Fruit fly (Drosophila melanogaster): ENCODE data around the gene CG33635.

DNA sequence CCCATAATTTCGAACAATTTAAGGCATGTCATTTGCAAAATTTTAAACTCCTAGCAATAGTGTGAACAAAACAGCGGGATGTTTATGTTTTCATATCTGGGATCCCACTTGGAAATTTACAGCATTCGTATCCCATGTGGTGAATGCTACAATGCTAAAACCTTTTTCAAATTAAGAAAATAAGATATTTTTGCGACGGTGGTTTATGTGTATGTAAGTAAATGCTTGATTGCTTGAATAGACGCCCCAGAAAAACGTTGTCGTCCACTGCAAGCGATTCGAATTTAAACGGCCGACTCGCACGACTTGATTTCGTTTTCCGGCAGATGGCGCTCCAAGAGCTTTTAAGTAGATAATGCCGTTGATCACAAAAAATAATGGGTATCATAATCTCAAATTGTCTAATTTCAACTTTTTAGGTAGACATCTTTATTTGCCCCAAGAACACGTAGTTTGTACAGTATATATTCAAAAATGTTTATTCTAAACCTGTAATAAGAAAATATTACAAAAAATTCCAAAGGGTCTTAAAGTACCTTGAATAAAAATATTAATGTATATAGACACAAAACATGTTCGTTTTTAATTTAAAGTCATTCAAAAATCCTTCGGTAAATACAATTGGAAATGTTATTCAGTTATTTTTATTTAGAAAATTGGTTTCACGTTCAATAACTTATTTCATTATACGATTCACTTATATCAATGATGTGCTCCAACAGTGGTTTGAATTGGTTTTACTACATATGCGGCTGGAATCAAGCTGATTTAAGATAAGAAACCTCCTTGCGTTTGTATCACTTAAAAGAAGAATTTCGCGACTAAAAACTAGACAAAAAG lies 36.1 kb downstream of the CG33635 start:
- TF ChIP-seq psq (optimal IDR thresholded peaks at IDR 0.05) (no peak), insv (optimal IDR thresholded peaks at IDR 0.05) (no peak)

Measured in Kc167 (cell line).